Fruit fly (Drosophila melanogaster) whole organism, prepupa: ENCODE results near the gene CG14957.

ENCODE experiments used
- Blimp-1 ChIP-seq: fragments of 200-800 bp; sonication (Bioruptor generic); optimal IDR thresholded peaks from 3 replicates; lab custom pipeline; 2017; ENCODE audit warnings: missing biosample characterization, missing genetic modification characterization, mild to moderate bottlenecking, moderate library complexity, missing genetic modification reagents
- CG10631 ChIP-seq: fragments of 200-800 bp; sonication (Bioruptor generic); optimal IDR thresholded peaks from 2 replicates; lab custom pipeline; 2016; ENCODE audit warnings: missing biosample characterization, missing genetic modification characterization
- CG10669 ChIP-seq: fragments of 200-800 bp; sonication (Bioruptor generic); optimal IDR thresholded peaks from 3 replicates; lab custom pipeline; 2018; ENCODE audit warnings: missing biosample characterization, mild to moderate bottlenecking, missing genetic modification characterization, moderate library complexity
- CG11294 ChIP-seq: fragments of 200-800 bp; sonication (Bioruptor generic); IDR thresholded peaks from 2 replicates; pipeline ENCODE4 v1.3.6; 2022; ENCODE audit warnings: missing biosample characterization, missing genetic modification characterization
- CG11902 ChIP-seq: fragments of 200-800 bp; sonication (Bioruptor generic); optimal IDR thresholded peaks from 3 replicates; lab custom pipeline; 2016; ENCODE audit warnings: missing biosample characterization, missing genetic modification characterization
- CG16779 ChIP-seq: fragments of 200-800 bp; sonication (Bioruptor generic); optimal IDR thresholded peaks from 3 replicates; lab custom pipeline; 2017; ENCODE audit warnings: missing biosample characterization, mild to moderate bottlenecking, missing genetic modification characterization
- CG3032 ChIP-seq: fragments of 200-800 bp; optimal IDR thresholded peaks from 2 replicates; lab custom pipeline; 2019; ENCODE audit warnings: missing biosample characterization, mild to moderate bottlenecking, missing genetic modification characterization, moderate library complexity
- CG31627 ChIP-seq: fragments of 200-800 bp; sonication (Bioruptor generic); optimal IDR thresholded peaks from 3 replicates; lab custom pipeline; 2016; ENCODE audit warnings: missing biosample characterization, missing genetic modification characterization
- CG32006 ChIP-seq: fragments of 200-800 bp; sonication (Bioruptor generic); optimal IDR thresholded peaks from 3 replicates; lab custom pipeline; 2017; ENCODE audit warnings: missing biosample characterization, mild to moderate bottlenecking, missing genetic modification characterization
- CG34406 ChIP-seq: fragments of 200-800 bp; sonication (Bioruptor generic); optimal IDR thresholded peaks from 3 replicates; lab custom pipeline; 2016; ENCODE audit warnings: missing biosample characterization, missing genetic modification characterization
- CG6163 ChIP-seq: fragments of 200-800 bp; sonication (Bioruptor generic); IDR thresholded peaks from 3 replicates; pipeline ENCODE4 v1.3.6; 2022; ENCODE audit warnings: missing biosample characterization, missing genetic modification characterization
- CG6276 ChIP-seq: fragments of 200-800 bp; sonication (Bioruptor generic); optimal IDR thresholded peaks from 2 replicates; lab custom pipeline; 2017; ENCODE audit warnings: missing biosample characterization, mild to moderate bottlenecking, missing genetic modification characterization
- CG6792 ChIP-seq: fragments of 200-800 bp; sonication (Bioruptor generic); optimal IDR thresholded peaks from 3 replicates; lab custom pipeline; 2016; ENCODE audit warnings: missing biosample characterization, missing genetic modification characterization
- CG6808 ChIP-seq: fragments of 200-800 bp; sonication (Bioruptor generic); optimal IDR thresholded peaks from 3 replicates; lab custom pipeline; 2017; ENCODE audit warnings: missing biosample characterization, missing genetic modification characterization, mild to moderate bottlenecking, moderate library complexity, missing genetic modification reagents
- CG7368 ChIP-seq: fragments of 200-800 bp; sonication (Bioruptor generic); optimal IDR thresholded peaks from 3 replicates; lab custom pipeline; 2016; ENCODE audit warnings: missing biosample characterization, missing genetic modification characterization
- CG8119 ChIP-seq: fragments of 200-800 bp; sonication (Bioruptor generic); IDR thresholded peaks from 3 replicates; pipeline ENCODE4 v1.3.6; 2022; ENCODE audit warnings: missing biosample characterization, missing genetic modification characterization
- CG8632 ChIP-seq: fragments of 200-800 bp; sonication (Bioruptor generic); optimal IDR thresholded peaks from 3 replicates; lab custom pipeline; 2016; ENCODE audit warnings: missing biosample characterization, missing genetic modification characterization
- Eip75B ChIP-seq: fragments of 200-800 bp; sonication (Bioruptor generic); optimal IDR thresholded peaks from 3 replicates; lab custom pipeline; 2016; ENCODE audit warnings: missing biosample characterization, missing genetic modification characterization
- Eip78C ChIP-seq: fragments of 200-800 bp; sonication (Bioruptor generic); peaks from one replicate; lab custom pipeline; 2016; ENCODE audit warnings: missing biosample characterization, missing genetic modification characterization
- Eip93F ChIP-seq: fragments of 200-800 bp; sonication (Bioruptor generic); optimal IDR thresholded peaks from 2 replicates; lab custom pipeline; 2016; ENCODE audit warnings: missing biosample characterization, mild to moderate bottlenecking, missing genetic modification characterization
- Ets21C ChIP-seq: fragments of 200-800 bp; sonication (Bioruptor generic); optimal IDR thresholded peaks from 3 replicates; lab custom pipeline; 2016; ENCODE audit warnings: missing biosample characterization, missing genetic modification characterization
- Ets96B ChIP-seq: fragments of 200-800 bp; optimal IDR thresholded peaks from 2 replicates; lab custom pipeline; 2019; ENCODE audit warnings: missing biosample characterization, mild to moderate bottlenecking, missing genetic modification characterization, moderate library complexity
- Gug ChIP-seq: fragments of 200-800 bp; sonication (Bioruptor generic); IDR thresholded peaks from 2 replicates; pipeline ENCODE4 v1.3.6; 2022; ENCODE audit warnings: missing biosample characterization, missing genetic modification characterization
- Hr39 ChIP-seq: fragments of 200-800 bp; sonication (Bioruptor generic); optimal IDR thresholded peaks from 2 replicates; lab custom pipeline; 2016; ENCODE audit warnings: missing biosample characterization, missing genetic modification characterization
- Met ChIP-seq: fragments of 200-800 bp; sonication (Bioruptor generic); optimal IDR thresholded peaks from 3 replicates; lab custom pipeline; 2016; ENCODE audit warnings: missing biosample characterization, missing genetic modification characterization
- OdsH ChIP-seq: fragments of 200-800 bp; sonication (Bioruptor generic); optimal IDR thresholded peaks from 3 replicates; lab custom pipeline; 2016; ENCODE audit warnings: missing biosample characterization, missing genetic modification characterization
- Smox ChIP-seq: fragments of 200-800 bp; sonication (Bioruptor generic); optimal IDR thresholded peaks from 3 replicates; lab custom pipeline; 2016; ENCODE audit warnings: missing biosample characterization, missing genetic modification characterization
- Sox102F ChIP-seq: fragments of 200-800 bp; sonication (Bioruptor generic); optimal IDR thresholded peaks from 2 replicates; lab custom pipeline; 2016; ENCODE audit warnings: missing biosample characterization, mild to moderate bottlenecking, missing genetic modification characterization
- Sox14 ChIP-seq: fragments of 200-800 bp; sonication (Bioruptor generic); optimal IDR thresholded peaks from 3 replicates; lab custom pipeline; 2016; ENCODE audit warnings: missing biosample characterization, missing genetic modification characterization
- achi ChIP-seq: fragments of 200-800 bp; sonication (Bioruptor generic); optimal IDR thresholded peaks from 3 replicates; lab custom pipeline; 2016; ENCODE audit warnings: missing biosample characterization, missing genetic modification characterization
- acj6 ChIP-seq: fragments of 200-800 bp; sonication (Bioruptor generic); optimal IDR thresholded peaks from 3 replicates; lab custom pipeline; 2016; ENCODE audit warnings: missing biosample characterization, missing genetic modification characterization
- cyc ChIP-seq: fragments of 200-800 bp; sonication (Bioruptor generic); optimal IDR thresholded peaks from 3 replicates; lab custom pipeline; 2016; ENCODE audit warnings: missing biosample characterization, missing genetic modification characterization
- esn ChIP-seq: fragments of 200-800 bp; sonication (Bioruptor generic); optimal IDR thresholded peaks from 2 replicates; lab custom pipeline; 2016; ENCODE audit warnings: missing biosample characterization, mild to moderate bottlenecking, missing genetic modification characterization, moderate library complexity
- fd85E ChIP-seq: fragments of 200-800 bp; sonication (Bioruptor generic); optimal IDR thresholded peaks from 3 replicates; lab custom pipeline; 2016; ENCODE audit warnings: missing biosample characterization, missing genetic modification characterization
- fkh ChIP-seq: fragments of 200-800 bp; sonication (Bioruptor generic); optimal IDR thresholded peaks from 3 replicates; lab custom pipeline; 2017; ENCODE audit warnings: missing biosample characterization, mild to moderate bottlenecking, missing genetic modification characterization, moderate library complexity
- lz ChIP-seq: fragments of 200-800 bp; sonication (Bioruptor generic); optimal IDR thresholded peaks from 3 replicates; lab custom pipeline; 2016; ENCODE audit warnings: missing biosample characterization, missing genetic modification characterization
- pdm3 ChIP-seq: fragments of 200-800 bp; sonication (Bioruptor generic); optimal IDR thresholded peaks from 3 replicates; lab custom pipeline; 2016; ENCODE audit warnings: missing biosample characterization, missing genetic modification characterization
- salr ChIP-seq, 2 experiments: fragments of 200-800 bp; sonication (Bioruptor generic); optimal IDR thresholded peaks; 3 replicates each; lab custom pipeline; 2016 to 2018; ENCODE audit warnings: missing biosample characterization in 2 of 2, missing genetic modification characterization in 2 of 2, mild to moderate bottlenecking in 1 of 2
- ss ChIP-seq, 2 experiments: fragments of 200-800 bp; sonication (Bioruptor generic); optimal IDR thresholded peaks; 2 replicates in 1 of 2; 3 replicates in 1 of 2; lab custom pipeline; 2017 to 2018; ENCODE audit warnings: mild to moderate bottlenecking in 2 of 2, missing biosample characterization in 2 of 2, missing genetic modification characterization in 2 of 2, moderate library complexity in 1 of 2
- svp ChIP-seq: fragments of 200-800 bp; sonication (Bioruptor generic); peaks from one replicate; lab custom pipeline; 2016; ENCODE audit warnings: missing biosample characterization, missing genetic modification characterization
- topi ChIP-seq: fragments of 200-800 bp; sonication (Bioruptor generic); optimal IDR thresholded peaks from 3 replicates; lab custom pipeline; 2016; ENCODE audit warnings: missing biosample characterization, missing genetic modification characterization
- vri ChIP-seq: fragments of 200-800 bp; sonication (Bioruptor generic); optimal IDR thresholded peaks from 3 replicates; lab custom pipeline; 2016; ENCODE audit warnings: missing biosample characterization, mild to moderate bottlenecking, missing genetic modification characterization

Gene CG14957

DNA sequence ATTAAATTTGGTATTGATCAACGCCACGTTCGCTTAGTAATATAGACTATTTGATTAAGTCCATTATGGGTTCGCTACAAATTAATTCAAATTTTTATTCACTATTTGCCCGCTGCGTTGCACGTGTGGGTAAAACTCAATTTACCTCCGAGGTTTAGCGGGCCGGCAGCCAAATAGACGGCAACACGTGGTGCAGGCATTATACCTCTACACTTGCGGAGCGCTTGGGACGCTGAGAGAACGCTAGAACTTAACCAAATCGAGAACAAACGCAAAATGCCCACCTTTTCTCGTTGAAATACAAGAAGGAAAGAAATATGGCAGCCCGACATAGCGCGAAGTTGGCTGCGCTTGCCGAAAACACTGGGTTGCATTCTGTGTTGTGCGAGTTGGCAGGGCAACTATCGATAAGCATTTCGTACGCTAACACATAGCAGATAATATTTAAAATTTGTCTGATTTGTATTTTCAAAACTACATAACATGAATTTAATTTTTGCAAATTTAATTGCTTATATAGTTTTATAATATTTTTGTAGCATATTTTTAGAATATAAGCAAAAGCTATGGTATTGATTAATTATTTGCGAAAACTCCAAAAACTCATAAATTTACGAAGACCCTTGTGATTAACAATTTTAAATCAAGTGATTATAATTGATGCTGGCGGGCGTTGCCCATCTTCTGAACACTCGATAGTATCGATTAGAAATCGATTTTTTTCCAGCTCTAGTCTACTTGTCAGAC, 35.5 kb downstream of the CG14957 start, which contains the start of the genes RpL28 and eIF1 (continued):
- TF ChIP-seq CG10631 (GFP tag; lab: Kevin White, UChicago) (peak; percentile 77), CG6808 (GFP tag; lab: Kevin White, UChicago) (no peak), CG11902 (GFP tag; lab: Kevin White, UChicago) (peak; percentile 55), Blimp-1 (GFP tag; lab: Kevin White, UChicago) (peak; percentile 86), salr (GFP tag; optimal IDR thresholded peaks at IDR 0.05; lab: Kevin White, UChicago) (peak; percentile 65 to 91), Sox102F (GFP tag; lab: Kevin White, UChicago) (peak; percentile 29), fd85E (GFP tag; lab: Kevin White, UChicago) (peak; percentile 31), Sox14 (GFP tag; lab: Kevin White, UChicago) (peak; percentile 75), fkh (peak; percentile 34), CG8119 (GFP tag; lab: Robert Waterston, UW) (no peak), lz (peak; percentile 91), CG6276 (GFP tag; lab: Kevin White, UChicago) (no peak), Met (peak; percentile 69), CG31627 (GFP tag; lab: Kevin White, UChicago) (peak; percentile 90), Eip75B (GFP tag; lab: Kevin White, UChicago) (peak; percentile 68), CG7368 (GFP tag; lab: Kevin White, UChicago) (no peak), vri (no peak), Eip78C (GFP tag; lab: Kevin White, UChicago) (peak; percentile 96), ss (GFP tag; optimal IDR thresholded peaks at IDR 0.05; lab: Kevin White, UChicago) (peak; percentile 29 to 89), Smox (no peak), achi (GFP tag; lab: Kevin White, UChicago) (peak; percentile 95), Ets96B (peak; percentile 38), CG16779 (tag; lab: Kevin White, UChicago) (peak; percentile 77), CG32006 (GFP tag; lab: Kevin White, UChicago) (no peak), Eip93F (GFP tag; lab: Kevin White, UChicago) (no peak), CG34406 (peak; percentile 83), Hr39 (GFP tag; lab: Kevin White, UChicago) (peak; percentile 25), esn (GFP tag; lab: Kevin White, UChicago) (peak; percentile 92), CG6163 (peak; percentile 89), OdsH (GFP tag; lab: Kevin White, UChicago) (no peak), svp (GFP tag; lab: Kevin White, UChicago) (no peak), CG10669 (peak; percentile 31), cyc (GFP tag; lab: Kevin White, UChicago) (peak; percentile 91), acj6 (GFP tag; lab: Kevin White, UChicago) (peak; percentile 88), CG6792 (GFP tag; lab: Kevin White, UChicago) (peak; percentile 79), CG8632 (GFP tag; lab: Kevin White, UChicago) (peak; percentile 78), Ets21C (GFP tag; lab: Kevin White, UChicago) (peak; percentile 21), pdm3 (GFP tag; lab: Kevin White, UChicago) (peak; percentile 88), topi (GFP tag; lab: Kevin White, UChicago) (peak; percentile 86)

DNA sequence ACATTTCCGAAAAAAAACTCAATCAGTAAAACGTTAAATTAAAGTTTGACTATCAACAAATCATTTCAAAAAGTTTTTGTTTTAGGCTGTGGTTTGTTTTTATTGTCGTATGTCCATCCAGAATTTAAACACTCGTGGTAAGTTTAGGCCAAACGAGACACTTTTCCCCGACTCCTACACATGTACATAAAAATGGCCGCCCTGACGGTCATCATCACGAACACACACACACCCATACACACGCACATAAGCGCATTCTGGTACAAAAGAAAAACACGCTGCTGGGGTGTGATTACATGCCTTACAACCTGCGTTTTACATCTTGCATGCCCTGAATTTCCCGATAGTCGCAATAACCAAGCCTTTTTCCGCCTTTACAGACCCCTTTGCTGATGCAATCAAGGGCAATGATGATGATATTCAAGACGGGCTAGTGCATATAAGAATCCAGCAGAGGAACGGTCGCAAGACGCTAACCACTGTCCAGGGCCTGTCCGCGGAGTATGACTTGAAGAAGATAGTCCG, 36.1 kb downstream of the CG14957 start:
- TF ChIP-seq CG8119 (GFP tag; lab: Robert Waterston, UW) (no peak), Gug (GFP tag; lab: Robert Waterston, UW) (no peak), CG3032 (no peak), Hr39 (GFP tag; lab: Kevin White, UChicago) (no peak), CG11294 (GFP tag; lab: Robert Waterston, UW) (no peak), Eip78C (GFP tag; lab: Kevin White, UChicago) (no peak), CG10669 (no peak), ss (GFP tag; optimal IDR thresholded peaks at IDR 0.05; lab: Kevin White, UChicago) (no peak)
